Worm (Caenorhabditis elegans) whole organism, young adult: ENCODE measurements around the gene D1086.3.
A peak's percentile ranks its signal among the peaks of the same experiment; 100 is the strongest.
"Not testable (repeated sequence)": the region's sequence is repeated elsewhere in the genome, so short reads cannot be mapped to it uniquely, and the experiment has no call there.

Experiments
- B0019.2 ChIP-seq: fragments of 200-800 bp; sonication (Bioruptor generic); conservative IDR thresholded peaks from 2 replicates; pipeline ENCODE4 v1.3.6; 2022; ENCODE audit warnings: missing genetic modification reagents, missing genetic modification characterization, missing compliant biosample characterization
- B0035.1 ChIP-seq: sonication (generic microtip); optimal IDR thresholded peaks from 2 replicates; lab custom pipeline; 2016; ENCODE audit warnings: missing genetic modification characterization, mild to moderate bottlenecking, missing compliant biosample characterization, missing genotype, missing genetic modification reagents
- C06A6.2 ChIP-seq: fragments of 200-800 bp; sonication (Bioruptor generic); conservative IDR thresholded peaks from 2 replicates; pipeline ENCODE4 v1.3.6; 2022; ENCODE audit warnings: missing genetic modification characterization, missing compliant biosample characterization
- C17E4.6 ChIP-seq: fragments of 200-800 bp; sonication (Bioruptor generic); IDR thresholded peaks from 2 replicates; pipeline ENCODE4 v1.3.6; 2022; ENCODE audit warnings: missing genetic modification reagents, missing genetic modification characterization, missing compliant biosample characterization
- F33H1.4 ChIP-seq: fragments of 200-800 bp; sonication (Bioruptor generic); IDR thresholded peaks from 2 replicates; pipeline ENCODE4 v1.3.6; 2022; ENCODE audit warnings: missing genetic modification reagents, missing genetic modification characterization, missing compliant biosample characterization
- F52B5.7 ChIP-seq: sonication (generic microtip); optimal IDR thresholded peaks from 2 replicates; lab custom pipeline; 2016; ENCODE audit warnings: mild to moderate bottlenecking, missing genetic modification characterization, missing compliant biosample characterization
- K12H6.12 ChIP-seq: fragments of 200-800 bp; sonication (Bioruptor generic); optimal IDR thresholded peaks from 2 replicates; lab custom pipeline; 2018; ENCODE audit warnings: mild to moderate bottlenecking, missing genetic modification characterization, missing compliant biosample characterization
- Y56A3A.18 ChIP-seq: fragments of 200-800 bp; sonication (Bioruptor generic); IDR thresholded peaks from 2 replicates; pipeline ENCODE4 v1.3.6; 2022; ENCODE audit warnings: missing genetic modification reagents, missing genetic modification characterization, missing compliant biosample characterization
- Y67H2A.10 ChIP-seq: fragments of 200-800 bp; sonication (Bioruptor generic); conservative IDR thresholded peaks from 2 replicates; pipeline ENCODE4 v1.3.6; 2022; ENCODE audit warnings: missing genetic modification reagents, missing genetic modification characterization, missing compliant biosample characterization
- ZK185.1 ChIP-seq: sonication (generic microtip); optimal IDR thresholded peaks from 2 replicates; lab custom pipeline; 2016; ENCODE audit warnings: mild to moderate bottlenecking, missing genetic modification characterization, missing compliant biosample characterization; ENCODE audit not compliant: poor library complexity, severe bottlenecking
- akir-1 ChIP-seq: fragments of 200-800 bp; sonication (Bioruptor generic); optimal IDR thresholded peaks from 2 replicates; lab custom pipeline; 2018; ENCODE audit warnings: mild to moderate bottlenecking, missing genetic modification characterization, moderate library complexity, missing compliant biosample characterization
- aptf-2 ChIP-seq: fragments of 200-800 bp; sonication (Bioruptor generic); conservative IDR thresholded peaks from 2 replicates; pipeline ENCODE4 v1.3.6; 2022; ENCODE audit warnings: missing genetic modification reagents, missing genetic modification characterization, missing compliant biosample characterization
- atf-7 ChIP-seq: sonication (generic microtip); optimal IDR thresholded peaks from 2 replicates; lab custom pipeline; 2017; ENCODE audit warnings: mild to moderate bottlenecking, missing genetic modification characterization, missing compliant biosample characterization
- athp-1 ChIP-seq: sonication (generic microtip); optimal IDR thresholded peaks from 2 replicates; lab custom pipeline; 2017; ENCODE audit warnings: mild to moderate bottlenecking, missing genetic modification characterization, missing compliant biosample characterization
- ccch-3 ChIP-seq: fragments of 200-800 bp; sonication (Bioruptor generic); optimal IDR thresholded peaks from 2 replicates; lab custom pipeline; 2018; ENCODE audit warnings: mild to moderate bottlenecking, missing genetic modification characterization, missing compliant biosample characterization
- cebp-1 ChIP-seq, 2 experiments: fragments of 200-800 bp in 1 of 2; sonication (Bioruptor generic) in 1 of 2; sonication (generic microtip) in 1 of 2; IDR thresholded peaks in 1 of 2; optimal IDR thresholded peaks in 1 of 2; 2 replicates each; pipeline versions ENCODE4 v1.3.6 to Lab custom; 2017 to 2022; ENCODE audit warnings: missing compliant biosample characterization in 2 of 2, missing genetic modification characterization in 2 of 2, mild to moderate bottlenecking in 1 of 2, missing genetic modification reagents in 1 of 2, moderate library complexity in 1 of 2
- cebp-2 ChIP-seq: fragments of 200-800 bp; sonication (Bioruptor generic); IDR thresholded peaks from 2 replicates; pipeline ENCODE4 v1.3.6; 2022; ENCODE audit warnings: missing genetic modification characterization, missing compliant biosample characterization
- ceh-27 ChIP-seq: fragments of 200-800 bp; sonication (Bioruptor generic); optimal IDR thresholded peaks from 2 replicates; lab custom pipeline; 2018; ENCODE audit warnings: mild to moderate bottlenecking, missing genetic modification characterization, moderate library complexity, missing compliant biosample characterization
- ceh-40 ChIP-seq: fragments of 200-800 bp; sonication (Bioruptor generic); IDR thresholded peaks from 2 replicates; pipeline ENCODE4 v1.3.6; 2022; ENCODE audit warnings: missing genetic modification characterization, missing compliant biosample characterization
- chd-7 ChIP-seq: sonication (generic microtip); optimal IDR thresholded peaks from 2 replicates; lab custom pipeline; 2016; ENCODE audit warnings: mild to moderate bottlenecking, missing genetic modification characterization, moderate library complexity, missing compliant biosample characterization
- dox-1 ChIP-seq: fragments of 200-800 bp; sonication (Bioruptor generic); IDR thresholded peaks from 2 replicates; pipeline ENCODE4 v1.3.6; 2022; ENCODE audit warnings: missing genetic modification reagents, missing genetic modification characterization, missing compliant biosample characterization
- egl-18 ChIP-seq: fragments of 200-800 bp; sonication (Bioruptor generic); IDR thresholded peaks from 2 replicates; pipeline ENCODE4 v1.3.6; 2022; ENCODE audit warnings: missing genetic modification reagents, missing genetic modification characterization, missing compliant biosample characterization
- gei-17 ChIP-seq: fragments of 200-800 bp; sonication (Bioruptor generic); optimal IDR thresholded peaks from 2 replicates; lab custom pipeline; 2018; ENCODE audit warnings: mild to moderate bottlenecking, missing genetic modification characterization, missing compliant biosample characterization
- hmg-20 ChIP-seq: fragments of 200-800 bp; sonication (Bioruptor generic); IDR thresholded peaks from 2 replicates; pipeline ENCODE4 v1.3.6; 2022; ENCODE audit warnings: missing genetic modification reagents, missing genetic modification characterization, missing compliant biosample characterization
- hrde-1 ChIP-seq: sonication (generic microtip); optimal IDR thresholded peaks from 2 replicates; lab custom pipeline; 2016; ENCODE audit warnings: missing genetic modification characterization, mild to moderate bottlenecking, missing compliant biosample characterization, moderate library complexity, missing genotype, missing genetic modification reagents, borderline replicate concordance
- let-526 ChIP-seq: fragments of 200-800 bp; sonication (Bioruptor generic); IDR thresholded peaks from 2 replicates; pipeline ENCODE4 v1.3.6; 2022; ENCODE audit warnings: missing genetic modification reagents, missing genetic modification characterization, missing compliant biosample characterization
- let-607 ChIP-seq, 2 experiments: fragments of 200-800 bp in 1 of 2; sonication (Bioruptor generic) in 1 of 2; sonication (generic microtip) in 1 of 2; optimal IDR thresholded peaks; 2 replicates each; lab custom pipeline; 2016 to 2018; ENCODE audit warnings: mild to moderate bottlenecking in 2 of 2, missing compliant biosample characterization in 2 of 2, missing genetic modification characterization in 2 of 2, moderate library complexity in 2 of 2, missing genotype in 1 of 2
- lin-26 ChIP-seq: fragments of 200-800 bp; sonication (Bioruptor generic); IDR thresholded peaks from 2 replicates; pipeline ENCODE4 v1.3.6; 2022; ENCODE audit warnings: missing genetic modification reagents, missing genetic modification characterization, missing compliant biosample characterization
- lin-40 ChIP-seq: sonication (generic microtip); optimal IDR thresholded peaks from 2 replicates; lab custom pipeline; 2016; ENCODE audit warnings: missing genetic modification characterization, mild to moderate bottlenecking, missing compliant biosample characterization, missing genotype, missing genetic modification reagents
- madf-10 ChIP-seq: sonication (generic microtip); optimal IDR thresholded peaks from 2 replicates; lab custom pipeline; 2016; ENCODE audit warnings: mild to moderate bottlenecking, missing genetic modification characterization, missing compliant biosample characterization
- madf-3 ChIP-seq: fragments of 200-800 bp; sonication (Bioruptor generic); IDR thresholded peaks from 2 replicates; pipeline ENCODE4 v1.3.6; 2022; ENCODE audit warnings: missing genetic modification reagents, missing genetic modification characterization, missing compliant biosample characterization
- madf-8 ChIP-seq: fragments of 200-800 bp; sonication (Bioruptor generic); conservative IDR thresholded peaks from 2 replicates; pipeline ENCODE4 v1.3.6; 2022; ENCODE audit warnings: missing genetic modification reagents, missing genetic modification characterization, missing compliant biosample characterization
- mcd-1 ChIP-seq: fragments of 200-800 bp; sonication (Bioruptor generic); IDR thresholded peaks from 2 replicates; pipeline ENCODE4 v1.3.6; 2022; ENCODE audit warnings: missing genetic modification reagents, missing genetic modification characterization, missing compliant biosample characterization
- nfya-2 ChIP-seq: fragments of 200-800 bp; sonication (Bioruptor generic); IDR thresholded peaks from 2 replicates; pipeline ENCODE4 v1.3.6; 2022; ENCODE audit warnings: missing genetic modification reagents, missing genetic modification characterization, missing compliant biosample characterization
- rcor-1 ChIP-seq: fragments of 200-800 bp; sonication (Bioruptor generic); IDR thresholded peaks from 2 replicates; pipeline ENCODE4 v1.3.6; 2022; ENCODE audit warnings: missing genetic modification reagents, missing genetic modification characterization, missing compliant biosample characterization
- rec-8 ChIP-seq, 2 experiments: sonication (generic microtip); optimal IDR thresholded peaks; 2 replicates each; lab custom pipeline; 2016; ENCODE audit warnings: mild to moderate bottlenecking in 2 of 2, missing genetic modification characterization in 2 of 2, missing genetic modification reagents in 2 of 2, missing genotype in 2 of 2, missing biosample characterization in 1 of 2, missing compliant biosample characterization in 1 of 2, moderate library complexity in 1 of 2
- repo-1 ChIP-seq: sonication (generic microtip); optimal IDR thresholded peaks from 2 replicates; lab custom pipeline; 2017; ENCODE audit warnings: mild to moderate bottlenecking, missing genetic modification characterization, missing compliant biosample characterization
- snpc-1.3 ChIP-seq: sonication (generic microtip); optimal IDR thresholded peaks from 2 replicates; lab custom pipeline; 2017; ENCODE audit warnings: missing genetic modification characterization, mild to moderate bottlenecking, missing compliant biosample characterization, antibody characterized with exemption, moderate library complexity, missing genotype, missing genetic modification reagents; ENCODE audit not compliant: insufficient read depth
- snpc-4 ChIP-seq, 5 experiments: fragments of 150-350 bp in 1 of 5; sonication (generic microtip) in 4 of 5; optimal IDR thresholded peaks; 2 replicates each; lab custom pipeline; 2014 to 2018; ENCODE audit warnings: missing genetic modification characterization in 5 of 5, missing biosample characterization in 3 of 5, antibody characterized with exemption in 2 of 5, mild to moderate bottlenecking in 2 of 5, missing compliant biosample characterization in 2 of 5, missing genotype in 2 of 5, moderate library complexity in 2 of 5, missing genetic modification reagents in 1 of 5
- tbp1 ChIP-seq: fragments of 200-800 bp; sonication (Bioruptor generic); optimal IDR thresholded peaks from 2 replicates; lab custom pipeline; 2018; ENCODE audit warnings: mild to moderate bottlenecking, missing genetic modification characterization, missing compliant biosample characterization
- tlf-1 ChIP-seq: fragments of 200-800 bp; sonication (Bioruptor generic); optimal IDR thresholded peaks from 2 replicates; lab custom pipeline; 2018; ENCODE audit warnings: mild to moderate bottlenecking, missing genetic modification characterization, missing compliant biosample characterization
- unc-130 ChIP-seq: sonication (generic microtip); optimal IDR thresholded peaks from 2 replicates; lab custom pipeline; 2016; ENCODE audit warnings: missing genetic modification reagents, missing genetic modification characterization, missing compliant biosample characterization
- ztf-18 ChIP-seq: sonication (generic microtip); optimal IDR thresholded peaks from 2 replicates; lab custom pipeline; 2016; ENCODE audit warnings: missing genotype, mild to moderate bottlenecking, missing genetic modification characterization, missing compliant biosample characterization
- ztf-28 ChIP-seq: fragments of 200-800 bp; sonication (Bioruptor generic); IDR thresholded peaks from 2 replicates; pipeline ENCODE4 v1.3.6; 2022; ENCODE audit warnings: missing genetic modification reagents, missing genetic modification characterization, missing compliant biosample characterization
- ztf-6 ChIP-seq: fragments of 200-800 bp; sonication (Bioruptor generic); IDR thresholded peaks from 2 replicates; pipeline ENCODE4 v1.3.6; 2022; ENCODE audit warnings: missing genetic modification reagents, missing genetic modification characterization, missing compliant biosample characterization

Gene D1086.3

DNA sequence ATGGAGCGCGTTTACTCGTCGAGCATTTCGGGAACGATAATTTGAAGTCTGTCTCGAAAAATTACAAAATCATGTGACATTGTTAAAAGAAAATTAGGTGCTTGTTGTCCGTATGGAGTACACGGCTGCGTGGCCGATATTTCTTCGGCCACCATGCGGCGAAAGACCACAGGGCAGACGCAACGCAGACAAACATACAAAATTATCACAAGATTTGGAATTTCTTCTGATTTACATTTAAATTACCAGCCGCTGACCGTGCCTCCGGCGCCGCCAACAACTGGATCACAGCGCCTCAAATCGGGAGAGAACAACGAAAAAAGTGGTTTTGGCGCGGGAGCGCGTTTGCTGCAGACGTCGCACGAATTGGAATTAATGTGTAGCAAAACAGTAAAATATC lies 37.5 kb upstream of the D1086.3 start:
- 0 out of 2 replicates have a peak, but pooled peaks have one; percentile 40 for TF ChIP-seq nfya-2 (GFP tag; lab: Robert Waterston, UW)
- peak; percentile 96 for TF ChIP-seq ceh-27 (GFP tag; lab: Kevin White, UChicago)
- peak; percentile 88 for TF ChIP-seq madf-10 (tag; lab: Kevin White, UChicago)
- peak; percentile 91 for TF ChIP-seq athp-1
- TF ChIP-seq egl-18 (GFP tag; lab: Robert Waterston, UW), result peak; percentile 95
- TF ChIP-seq ztf-18, result peak; percentile 55
- peak; percentile 93 for TF ChIP-seq Y56A3A.18 (GFP tag; lab: Robert Waterston, UW)
- TF ChIP-seq mcd-1 (GFP tag; lab: Robert Waterston, UW), result peak; percentile 99
- peak; percentile 87 for TF ChIP-seq cebp-1 (GFP tag; IDR thresholded peaks at IDR 0.05; lab: Robert Waterston, UW)
- TF ChIP-seq cebp-1 (tag; optimal IDR thresholded peaks at IDR 0.05; lab: Kevin White, UChicago), result peak; percentile 87
- TF ChIP-seq rec-8 (tag; optimal IDR thresholded peaks at IDR 0.05; lab: Kevin White, UChicago), result peak; percentile 57 to 79
- peak; percentile 95 for TF ChIP-seq atf-7
- peak; percentile 73 for TF ChIP-seq F52B5.7
- peak; percentile 83 for TF ChIP-seq lin-26 (GFP tag; lab: Robert Waterston, UW)
- TF ChIP-seq snpc-1.3 (tag; lab: Kevin White, UChicago), result peak; percentile 19
- TF ChIP-seq lin-40 (tag; lab: Kevin White, UChicago), result peak; percentile 96
- TF ChIP-seq rcor-1 (GFP tag; lab: Robert Waterston, UW), result peak; percentile 95
- TF ChIP-seq ztf-6 (GFP tag; lab: Robert Waterston, UW), result peak; percentile 91
- TF ChIP-seq aptf-2 (GFP tag; lab: Robert Waterston, UW), result peak; percentile 91
- TF ChIP-seq let-526 (GFP tag; lab: Robert Waterston, UW), result peak; percentile 98
- TF ChIP-seq F33H1.4 (GFP tag; lab: Robert Waterston, UW), result peak; percentile 72
- peak; percentile 87 for TF ChIP-seq chd-7
- TF ChIP-seq ccch-3 (GFP tag; lab: Kevin White, UChicago), result peak; percentile 92
- TF ChIP-seq hmg-20 (GFP tag; lab: Robert Waterston, UW), result peak; percentile 91
- peak; percentile 8 for TF ChIP-seq hrde-1 (tag; lab: Kevin White, UChicago)
- peak; percentile 94 for TF ChIP-seq akir-1 (GFP tag; lab: Kevin White, UChicago)
- TF ChIP-seq B0019.2 (GFP tag; lab: Robert Waterston, UW), result 0 out of 2 replicates have a peak, but pooled peaks have one; percentile 15
- TF ChIP-seq C17E4.6, result peak; percentile 85
- TF ChIP-seq dox-1, result peak; percentile 98
- peak; percentile 67 for TF ChIP-seq madf-8 (GFP tag; lab: Robert Waterston, UW)
- TF ChIP-seq gei-17 (GFP tag; lab: Kevin White, UChicago), result peak; percentile 72
- TF ChIP-seq snpc-4 (GFP tag; optimal IDR thresholded peaks at IDR 0.05; lab: Kevin White, UChicago), result not testable (repeated sequence)
- peak in 3 of 4 experiments; percentile 48 to 82 (median 77) for TF ChIP-seq snpc-4 (tag; optimal IDR thresholded peaks at IDR 0.05; lab: Kevin White, UChicago)
- peak; percentile 68 for TF ChIP-seq tbp1
- TF ChIP-seq let-607 (tag; optimal IDR thresholded peaks at IDR 0.05; lab: Kevin White, UChicago), result peak; percentile 55 to 92
- TF ChIP-seq K12H6.12 (tag; lab: Kevin White, UChicago), result peak; percentile 92
- peak; percentile 90 for TF ChIP-seq Y67H2A.10 (GFP tag; lab: Robert Waterston, UW)
- TF ChIP-seq C06A6.2 (GFP tag; lab: Robert Waterston, UW), result peak; percentile 97
- TF ChIP-seq madf-3 (GFP tag; lab: Robert Waterston, UW), result peak; percentile 94
- TF ChIP-seq ztf-28 (GFP tag; lab: Robert Waterston, UW), result peak; percentile 91
- peak; percentile 97 for TF ChIP-seq ZK185.1
- 0 out of 2 replicates have a peak, but pooled peaks have one; percentile 27 for TF ChIP-seq cebp-2
- 0 out of 2 replicates have a peak, but pooled peaks have one; percentile 25 for TF ChIP-seq ceh-40
- TF ChIP-seq unc-130 (GFP tag; lab: Kevin White, UChicago), result peak; percentile 60
- peak; percentile 78 for TF ChIP-seq repo-1 (tag; lab: Kevin White, UChicago)
- peak; percentile 62 for TF ChIP-seq B0035.1 (tag; lab: Kevin White, UChicago)
- peak; percentile 85 for TF ChIP-seq tlf-1 (GFP tag; lab: Kevin White, UChicago)
